Worm (Caenorhabditis elegans) whole organism, L4 larva: ENCODE data around the gene cyld-1.

ENCODE experiments used
- F37D6.2 ChIP-seq: sonication (generic microtip); optimal IDR thresholded peaks from 2 replicates; lab custom pipeline; 2016; ENCODE audit warnings: mild to moderate bottlenecking, missing genetic modification characterization, missing compliant biosample characterization
- F44E2.7 ChIP-seq: fragments of 200-800 bp; sonication (Bioruptor generic); IDR thresholded peaks from 2 replicates; pipeline ENCODE4 v2.1.2; 2022; ENCODE audit warnings: missing genetic modification characterization, missing compliant biosample characterization
- F49E8.2 ChIP-seq: sonication (generic microtip); optimal IDR thresholded peaks from 2 replicates; lab custom pipeline; 2016; ENCODE audit warnings: missing compliant biosample characterization, mild to moderate bottlenecking, missing genetic modification characterization, borderline replicate concordance
- ZK337.2 ChIP-seq: fragments of 200-800 bp; sonication (Bioruptor generic); IDR thresholded peaks from 2 replicates; pipeline ENCODE4 v1.3.6; 2022; ENCODE audit warnings: missing genetic modification reagents, missing genetic modification characterization, missing compliant biosample characterization
- ZK546.5 ChIP-seq, 2 experiments: sonication (generic microtip); optimal IDR thresholded peaks; 2 replicates each; lab custom pipeline; 2017; ENCODE audit warnings: missing biosample characterization in 2 of 2, missing genetic modification characterization in 2 of 2
- aha-1 ChIP-seq: fragments of 150-350 bp; peaks from one replicate; lab custom pipeline; 2014; ENCODE audit warnings: missing biosample characterization, missing genetic modification characterization
- aly-2 ChIP-seq: sonication (generic microtip); optimal IDR thresholded peaks from 2 replicates; lab custom pipeline; 2018; ENCODE audit warnings: missing biosample characterization, missing genetic modification characterization
- ceh-32 ChIP-seq: sonication (generic microtip); optimal IDR thresholded peaks from 2 replicates; lab custom pipeline; 2016; ENCODE audit warnings: mild to moderate bottlenecking, missing genetic modification characterization, missing compliant biosample characterization; ENCODE audit not compliant: poor library complexity
- ceh-62 ChIP-seq: sonication (generic microtip); optimal IDR thresholded peaks from 2 replicates; lab custom pipeline; 2017; ENCODE audit warnings: missing biosample characterization, missing genetic modification characterization
- daf-19 ChIP-seq: fragments of 200-800 bp; sonication (Bioruptor generic); conservative IDR thresholded peaks from 2 replicates; pipeline ENCODE4 v1.3.6; 2022; ENCODE audit warnings: missing genetic modification characterization, missing compliant biosample characterization
- daf-8 ChIP-seq: fragments of 200-800 bp; sonication (Bioruptor generic); IDR thresholded peaks from 2 replicates; pipeline ENCODE4 v1.3.6; 2022; ENCODE audit warnings: missing genetic modification characterization, missing compliant biosample characterization
- dmd-9 ChIP-seq: fragments of 200-800 bp; sonication (Bioruptor generic); IDR thresholded peaks from 2 replicates; pipeline ENCODE4 v1.3.6; 2022; ENCODE audit warnings: missing genetic modification reagents, missing genetic modification characterization, missing compliant biosample characterization
- duxl-1 ChIP-seq: sonication (generic microtip); optimal IDR thresholded peaks from 2 replicates; lab custom pipeline; 2016; ENCODE audit warnings: mild to moderate bottlenecking, missing genetic modification characterization, moderate library complexity, missing compliant biosample characterization; ENCODE audit not compliant: poor library complexity
- dve-1 ChIP-seq: sonication (generic microtip); optimal IDR thresholded peaks from 2 replicates; lab custom pipeline; 2017; ENCODE audit warnings: antibody characterized with exemption, mild to moderate bottlenecking, missing genetic modification characterization, missing compliant biosample characterization; ENCODE audit not compliant: insufficient read depth
- hmg-1.1 ChIP-seq: fragments of 200-800 bp; sonication (Bioruptor generic); IDR thresholded peaks from 2 replicates; pipeline ENCODE4 v1.3.6; 2022; ENCODE audit warnings: missing genetic modification reagents, missing genetic modification characterization, missing compliant biosample characterization
- jun-1 ChIP-seq: fragments of 150-350 bp; optimal IDR thresholded peaks from 2 replicates; lab custom pipeline; 2014; ENCODE audit warnings: missing biosample characterization, missing genetic modification reagents, missing genetic modification characterization
- lim-7 ChIP-seq: fragments of 200-800 bp; sonication (Bioruptor generic); IDR thresholded peaks from 2 replicates; pipeline ENCODE4 v1.3.6; 2022; ENCODE audit warnings: missing genetic modification characterization, missing compliant biosample characterization
- lin-13 ChIP-seq: fragments of 150-350 bp; optimal IDR thresholded peaks from 2 replicates; lab custom pipeline; 2014; ENCODE audit warnings: missing biosample characterization, missing genetic modification reagents, missing genetic modification characterization
- lin-15B ChIP-seq: fragments of 150-350 bp; sonication (generic microtip); optimal IDR thresholded peaks from 3 replicates; lab custom pipeline; 2014; ENCODE audit warnings: missing biosample characterization, missing genetic modification characterization
- lsy-2 ChIP-seq, 2 experiments: fragments of 150-350 bp in 1 of 2; sonication (generic microtip) in 1 of 2; optimal IDR thresholded peaks; 2 replicates each; lab custom pipeline; 2014 to 2017; ENCODE audit warnings: missing biosample characterization in 2 of 2, missing genetic modification characterization in 2 of 2
- mdt-29 ChIP-seq: fragments of 200-800 bp; sonication (Bioruptor generic); IDR thresholded peaks from 2 replicates; pipeline ENCODE4 v1.3.6; 2022; ENCODE audit warnings: missing genetic modification reagents, missing genetic modification characterization, missing compliant biosample characterization
- mep-1 ChIP-seq: fragments of 150-350 bp; sonication (generic microtip); optimal IDR thresholded peaks from 3 replicates; lab custom pipeline; 2014; ENCODE audit warnings: missing biosample characterization, missing genetic modification characterization
- mes-2 ChIP-seq: sonication (generic microtip); optimal IDR thresholded peaks from 2 replicates; lab custom pipeline; 2016; ENCODE audit warnings: missing genotype, mild to moderate bottlenecking, missing genetic modification characterization, missing compliant biosample characterization; ENCODE audit not compliant: poor library complexity, severe bottlenecking
- mxl-3 ChIP-seq: fragments of 200-800 bp; sonication (Bioruptor generic); optimal IDR thresholded peaks from 2 replicates; lab custom pipeline; 2018; ENCODE audit warnings: mild to moderate bottlenecking, missing genetic modification characterization, missing compliant biosample characterization
- nhr-10 ChIP-seq: fragments of 150-350 bp; optimal IDR thresholded peaks from 2 replicates; lab custom pipeline; 2014; ENCODE audit warnings: missing biosample characterization, missing genetic modification characterization
- nhr-28 ChIP-seq: fragments of 150-350 bp; optimal IDR thresholded peaks from 2 replicates; lab custom pipeline; 2014; ENCODE audit warnings: missing biosample characterization, missing genetic modification characterization
- nhr-41 ChIP-seq: fragments of 200-800 bp; sonication (Bioruptor generic); IDR thresholded peaks from 2 replicates; pipeline ENCODE4 v1.3.6; 2022; ENCODE audit warnings: missing genetic modification reagents, missing genetic modification characterization, missing compliant biosample characterization
- nhr-48 ChIP-seq: sonication (generic microtip); optimal IDR thresholded peaks from 2 replicates; lab custom pipeline; 2016; ENCODE audit warnings: mild to moderate bottlenecking, missing genetic modification characterization, missing compliant biosample characterization
- nhr-76 ChIP-seq: fragments of 150-350 bp; optimal IDR thresholded peaks from 2 replicates; lab custom pipeline; 2014; ENCODE audit warnings: missing biosample characterization, missing genetic modification characterization
- nhr-77 ChIP-seq: fragments of 150-350 bp; optimal IDR thresholded peaks from 2 replicates; lab custom pipeline; 2014; ENCODE audit warnings: missing biosample characterization, missing genetic modification characterization
- pha-4 ChIP-seq, 2 experiments: fragments of 150-350 bp in 1 of 2; fragments of 200-800 bp in 1 of 2; sonication (Bioruptor generic) in 1 of 2; IDR thresholded peaks in 1 of 2; optimal IDR thresholded peaks in 1 of 2; 2 replicates each; pipeline versions ENCODE4 v1.3.6 to Lab custom; 2014 to 2022; ENCODE audit warnings: missing genetic modification characterization in 2 of 2, missing genetic modification reagents in 2 of 2, missing biosample characterization in 1 of 2, missing compliant biosample characterization in 1 of 2
- php-3 ChIP-seq: fragments of 200-800 bp; sonication (Bioruptor generic); IDR thresholded peaks from 2 replicates; pipeline ENCODE4 v1.3.6; 2022; ENCODE audit warnings: missing genetic modification reagents, missing genetic modification characterization, missing compliant biosample characterization
- rbr-2 ChIP-seq: sonication (generic microtip); optimal IDR thresholded peaks from 2 replicates; lab custom pipeline; 2016; ENCODE audit warnings: missing genotype, missing genetic modification characterization, missing compliant biosample characterization
- skn-1 ChIP-seq: fragments of 150-350 bp; optimal IDR thresholded peaks from 2 replicates; lab custom pipeline; 2014; ENCODE audit warnings: missing biosample characterization, missing genetic modification characterization
- spr-1 ChIP-seq: sonication (generic microtip); optimal IDR thresholded peaks from 2 replicates; lab custom pipeline; 2016; ENCODE audit warnings: mild to moderate bottlenecking, missing genetic modification characterization, missing compliant biosample characterization
- unc-130 ChIP-seq: sonication (generic microtip); optimal IDR thresholded peaks from 2 replicates; lab custom pipeline; 2016; ENCODE audit warnings: missing genetic modification reagents, missing genetic modification characterization, missing compliant biosample characterization
- unc-62 ChIP-seq, 3 experiments: fragments of 150-350 bp in 1 of 3; sonication (generic microtip); optimal IDR thresholded peaks in 2 of 3; peaks in 1 of 3; 1 replicate in 1 of 3; 2 replicates in 2 of 3; lab custom pipeline; 2014 to 2017; ENCODE audit warnings: missing biosample characterization in 3 of 3, missing genetic modification characterization in 3 of 3, missing genetic modification reagents in 3 of 3, missing genotype in 1 of 3
- zfp-2 ChIP-seq: sonication (generic microtip); optimal IDR thresholded peaks from 2 replicates; lab custom pipeline; 2016; ENCODE audit warnings: mild to moderate bottlenecking, missing genetic modification characterization, missing compliant biosample characterization

cyld-1 gene

ce11 chrIII:9930406-9930805 is 19.9 kb upstream of the cyld-1 start (continued):
- no peak for TF ChIP-seq ZK337.2 (GFP tag; lab: Robert Waterston, UW)
- TF ChIP-seq lim-7 (GFP tag; lab: Robert Waterston, UW) = no peak
- no peak for TF ChIP-seq rbr-2 (tag; lab: Kevin White, UChicago)
- TF ChIP-seq nhr-10 (tag; lab: Kevin White, UChicago) = no peak
- TF ChIP-seq ZK546.5 (tag; optimal IDR thresholded peaks at IDR 0.05; lab: Kevin White, UChicago) = no peak
- TF ChIP-seq skn-1 (tag; lab: Kevin White, UChicago) = no peak
- peak; percentile 60 for TF ChIP-seq php-3 (GFP tag; lab: Robert Waterston, UW)
- TF ChIP-seq dmd-9 (GFP tag; lab: Robert Waterston, UW) = no peak
- TF ChIP-seq mxl-3 = peak; percentile 11
- TF ChIP-seq nhr-76 = no peak
- peak; percentile 4 to 29 for TF ChIP-seq lsy-2 (tag; optimal IDR thresholded peaks at IDR 0.05; lab: Kevin White, UChicago)
- TF ChIP-seq aly-2 (tag; lab: Kevin White, UChicago) = no peak
- no peak for TF ChIP-seq F37D6.2
- TF ChIP-seq lin-15B (tag; lab: Kevin White, UChicago) = no peak
- TF ChIP-seq nhr-48 = peak; percentile 80
- TF ChIP-seq spr-1 (tag; lab: Kevin White, UChicago) = no peak
- peak in 1 of 2 experiments; percentile 58 for TF ChIP-seq unc-62 (GFP tag; optimal IDR thresholded peaks at IDR 0.05 in 1 of 2; lab: Kevin White, UChicago)
- TF ChIP-seq unc-62 (tag; optimal IDR thresholded peaks at IDR 0.05; lab: Kevin White, UChicago) = no peak
- TF ChIP-seq F49E8.2 (tag; lab: Kevin White, UChicago) = no peak
- no peak for TF ChIP-seq ceh-62 (tag; lab: Kevin White, UChicago)
- TF ChIP-seq dve-1 (tag; lab: Kevin White, UChicago) = peak; percentile 87
- no peak for TF ChIP-seq hmg-1.1 (GFP tag; lab: Robert Waterston, UW)
- TF ChIP-seq F44E2.7 (GFP tag; lab: Robert Waterston, UW) = no peak
- no peak for TF ChIP-seq ceh-32 (tag; lab: Kevin White, UChicago)
- TF ChIP-seq pha-4 (GFP tag; IDR thresholded peaks at IDR 0.05; lab: Robert Waterston, UW) = no peak
- no peak for TF ChIP-seq pha-4 (tag; optimal IDR thresholded peaks at IDR 0.05; lab: Kevin White, UChicago)

- no peak for TF ChIP-seq nhr-41
- TF ChIP-seq aha-1 (tag; lab: Kevin White, UChicago) = peak; percentile 84
These were observed 19.1 kb upstream of the cyld-1 start for ce11 chrIII:9929525-9929924.

- TF ChIP-seq daf-8 (GFP tag; lab: Robert Waterston, UW) (no peak), mdt-29 (GFP tag; lab: Robert Waterston, UW) (no peak), duxl-1 (tag; lab: Kevin White, UChicago) (no peak), zfp-2 (no peak), nhr-48 (no peak), nhr-10 (tag; lab: Kevin White, UChicago) (no peak), mes-2 (no peak)
These were observed 18.3 kb upstream of the cyld-1 start, which contains the start of gene ttr-1 for ce11 chrIII:9928777-9929176. Gene ttr-1 (plus strand): TSS chrIII:9929077.

- no peak for TF ChIP-seq jun-1
- TF ChIP-seq lin-15B (tag; lab: Kevin White, UChicago) = no peak
- TF ChIP-seq mep-1 = peak; percentile 2
- TF ChIP-seq nhr-28 = peak; percentile 42
- no peak for TF ChIP-seq lin-13
- TF ChIP-seq daf-19 (GFP tag; lab: Robert Waterston, UW) = no peak
- no peak for TF ChIP-seq nhr-77 (tag; lab: Kevin White, UChicago)
- TF ChIP-seq unc-130 = no peak
These were observed 16.9 kb upstream of the cyld-1 start, which contains the start of gene ttr-2 for ce11 chrIII:9927378-9927777. Gene ttr-2 (plus strand): TSS chrIII:9927769.
